Worm (Caenorhabditis elegans) whole organism, late embryonic: ENCODE measurements around the gene kcnl-3.

Source experiments
- C08G9.2 ChIP-seq: sonication (generic microtip); optimal IDR thresholded peaks from 2 replicates; lab custom pipeline; 2016; ENCODE audit warnings: mild to moderate bottlenecking, missing genetic modification characterization, moderate library complexity, missing compliant biosample characterization
- F13H6.1 ChIP-seq: sonication (generic microtip); optimal IDR thresholded peaks from 2 replicates; lab custom pipeline; 2016; ENCODE audit warnings: missing genetic modification characterization, missing compliant biosample characterization
- K02D7.2 ChIP-seq: sonication (generic microtip); optimal IDR thresholded peaks from 2 replicates; lab custom pipeline; 2017; ENCODE audit warnings: mild to moderate bottlenecking, missing genetic modification characterization, missing compliant biosample characterization
- T23F11.4 ChIP-seq: fragments of 200-800 bp; sonication (Bioruptor generic); optimal IDR thresholded peaks from 2 replicates; lab custom pipeline; 2018; ENCODE audit warnings: mild to moderate bottlenecking, missing genetic modification characterization, missing compliant biosample characterization
- Y22D7AL.16 ChIP-seq: sonication (generic microtip); optimal IDR thresholded peaks from 2 replicates; lab custom pipeline; 2016; ENCODE audit warnings: missing genetic modification characterization, missing compliant biosample characterization
- ceh-14 ChIP-seq: sonication (generic microtip); optimal IDR thresholded peaks from 2 replicates; lab custom pipeline; 2016; ENCODE audit warnings: missing genotype, missing genetic modification characterization, missing compliant biosample characterization
- ceh-18 ChIP-seq: sonication (generic microtip); optimal IDR thresholded peaks from 2 replicates; lab custom pipeline; 2016; ENCODE audit warnings: missing genetic modification characterization, missing compliant biosample characterization
- ceh-19 ChIP-seq: fragments of 200-800 bp; sonication (Bioruptor generic); optimal IDR thresholded peaks from 2 replicates; lab custom pipeline; 2018; ENCODE audit warnings: mild to moderate bottlenecking, missing genetic modification characterization, missing compliant biosample characterization
- ceh-24 ChIP-seq: sonication (generic microtip); optimal IDR thresholded peaks from 2 replicates; lab custom pipeline; 2016; ENCODE audit warnings: mild to moderate bottlenecking, missing genetic modification characterization, missing compliant biosample characterization
- ceh-30 ChIP-seq: fragments of 150-350 bp; optimal IDR thresholded peaks from 2 replicates; lab custom pipeline; 2014; ENCODE audit warnings: missing biosample characterization, missing genetic modification characterization
- ceh-31 ChIP-seq: sonication (generic microtip); optimal IDR thresholded peaks from 2 replicates; lab custom pipeline; 2016; ENCODE audit warnings: missing genetic modification characterization, missing compliant biosample characterization
- ceh-34 ChIP-seq: sonication (generic microtip); optimal IDR thresholded peaks from 2 replicates; lab custom pipeline; 2016; ENCODE audit warnings: mild to moderate bottlenecking, missing genetic modification characterization, missing compliant biosample characterization
- ceh-48 ChIP-seq: sonication (generic microtip); optimal IDR thresholded peaks from 2 replicates; lab custom pipeline; 2016; ENCODE audit warnings: missing genetic modification characterization, inconsistent platforms, missing compliant biosample characterization
- ceh-6 ChIP-seq: fragments of 200-800 bp; sonication (Bioruptor generic); optimal IDR thresholded peaks from 2 replicates; lab custom pipeline; 2018; ENCODE audit warnings: mild to moderate bottlenecking, missing genetic modification characterization, missing compliant biosample characterization
- ceh-9 ChIP-seq: sonication (generic microtip); optimal IDR thresholded peaks from 2 replicates; lab custom pipeline; 2016; ENCODE audit warnings: mild to moderate bottlenecking, missing genetic modification characterization, inconsistent platforms, missing compliant biosample characterization
- che-1 ChIP-seq: sonication (generic microtip); optimal IDR thresholded peaks from 2 replicates; lab custom pipeline; 2016; ENCODE audit warnings: mild to moderate bottlenecking, missing genetic modification characterization, missing compliant biosample characterization
- elt-2 ChIP-seq: sonication (generic microtip); optimal IDR thresholded peaks from 2 replicates; lab custom pipeline; 2016; ENCODE audit warnings: missing genetic modification reagents, missing genetic modification characterization, missing compliant biosample characterization
- fax-1 ChIP-seq: sonication (generic microtip); optimal IDR thresholded peaks from 2 replicates; lab custom pipeline; 2016; ENCODE audit warnings: missing genotype, missing genetic modification characterization, missing compliant biosample characterization
- fkh-10 ChIP-seq: fragments of 150-350 bp; optimal IDR thresholded peaks from 2 replicates; lab custom pipeline; 2014; ENCODE audit warnings: missing biosample characterization, missing genetic modification reagents, missing genetic modification characterization
- fkh-6 ChIP-seq: sonication (generic microtip); optimal IDR thresholded peaks from 2 replicates; lab custom pipeline; 2016; ENCODE audit warnings: missing genetic modification characterization, missing compliant biosample characterization
- hlh-13 ChIP-seq: fragments of 200-800 bp; sonication (Bioruptor generic); optimal IDR thresholded peaks from 2 replicates; lab custom pipeline; 2018; ENCODE audit warnings: mild to moderate bottlenecking, missing genetic modification characterization, missing compliant biosample characterization
- hlh-15 ChIP-seq: sonication (generic microtip); optimal IDR thresholded peaks from 2 replicates; lab custom pipeline; 2016; ENCODE audit warnings: missing genetic modification characterization, missing compliant biosample characterization
- hlh-30 ChIP-seq: sonication (generic microtip); optimal IDR thresholded peaks from 2 replicates; lab custom pipeline; 2017; ENCODE audit warnings: antibody characterized with exemption, missing genetic modification characterization, missing compliant biosample characterization; ENCODE audit not compliant: insufficient read depth
- hlh-6 ChIP-seq: sonication (generic microtip); optimal IDR thresholded peaks from 2 replicates; lab custom pipeline; 2016; ENCODE audit warnings: missing genotype, missing genetic modification characterization, missing compliant biosample characterization
- hlh-8 ChIP-seq: sonication (generic microtip); optimal IDR thresholded peaks from 2 replicates; lab custom pipeline; 2016; ENCODE audit warnings: missing genotype, missing genetic modification characterization, missing compliant biosample characterization
- lim-6 ChIP-seq: sonication (generic microtip); optimal IDR thresholded peaks from 2 replicates; lab custom pipeline; 2016; ENCODE audit warnings: missing genetic modification characterization, missing compliant biosample characterization
- nfya-1 ChIP-seq: sonication (generic microtip); optimal IDR thresholded peaks from 2 replicates; lab custom pipeline; 2017; ENCODE audit warnings: missing genetic modification characterization, mild to moderate bottlenecking, missing compliant biosample characterization, antibody characterized with exemption, moderate library complexity
- pag-3 ChIP-seq: sonication (generic microtip); optimal IDR thresholded peaks from 2 replicates; lab custom pipeline; 2016; ENCODE audit warnings: missing compliant biosample characterization, missing genetic modification characterization, borderline replicate concordance
- pha-2 ChIP-seq: sonication (generic microtip); optimal IDR thresholded peaks from 2 replicates; lab custom pipeline; 2017; ENCODE audit warnings: mild to moderate bottlenecking, missing genetic modification characterization, missing compliant biosample characterization
- pqm-1 ChIP-seq: sonication (generic microtip); optimal IDR thresholded peaks from 2 replicates; lab custom pipeline; 2016; ENCODE audit warnings: missing genetic modification characterization, missing compliant biosample characterization
- pros-1 ChIP-seq: fragments of 150-350 bp; optimal IDR thresholded peaks from 2 replicates; lab custom pipeline; 2014; ENCODE audit warnings: missing biosample characterization, missing genetic modification reagents, missing genetic modification characterization
- ref-2 ChIP-seq: sonication (generic microtip); optimal IDR thresholded peaks from 2 replicates; lab custom pipeline; 2016; ENCODE audit warnings: missing genetic modification characterization, missing compliant biosample characterization
- rnt-1 ChIP-seq: sonication (generic microtip); optimal IDR thresholded peaks from 2 replicates; lab custom pipeline; 2016; ENCODE audit warnings: missing genetic modification characterization, missing compliant biosample characterization
- sdc-2 ChIP-seq: sonication (generic microtip); optimal IDR thresholded peaks from 2 replicates; lab custom pipeline; 2016; ENCODE audit warnings: missing genotype, missing genetic modification characterization, missing compliant biosample characterization
- sox-4 ChIP-seq: sonication (generic microtip); optimal IDR thresholded peaks from 2 replicates; lab custom pipeline; 2017; ENCODE audit warnings: mild to moderate bottlenecking, missing genetic modification characterization, inconsistent platforms, missing compliant biosample characterization
- tbx-2 ChIP-seq: sonication (generic microtip); optimal IDR thresholded peaks from 2 replicates; lab custom pipeline; 2016; ENCODE audit warnings: missing genetic modification characterization, missing compliant biosample characterization
- ttx-3 ChIP-seq: sonication (generic microtip); optimal IDR thresholded peaks from 2 replicates; lab custom pipeline; 2016; ENCODE audit warnings: missing genetic modification reagents, missing genetic modification characterization, missing compliant biosample characterization
- unc-42 ChIP-seq: sonication (generic microtip); optimal IDR thresholded peaks from 2 replicates; lab custom pipeline; 2016; ENCODE audit warnings: missing genotype, missing genetic modification characterization, missing compliant biosample characterization
- unc-86 ChIP-seq: sonication (generic microtip); optimal IDR thresholded peaks from 2 replicates; lab custom pipeline; 2016; ENCODE audit warnings: missing genetic modification characterization, missing compliant biosample characterization
- zip-5 ChIP-seq: sonication (generic microtip); optimal IDR thresholded peaks from 2 replicates; lab custom pipeline; 2016; ENCODE audit warnings: missing genetic modification characterization, missing compliant biosample characterization
- ztf-16 ChIP-seq: sonication (generic microtip); optimal IDR thresholded peaks from 2 replicates; lab custom pipeline; 2017; ENCODE audit warnings: missing genetic modification characterization, missing compliant biosample characterization

The kcnl-3 gene

DNA sequence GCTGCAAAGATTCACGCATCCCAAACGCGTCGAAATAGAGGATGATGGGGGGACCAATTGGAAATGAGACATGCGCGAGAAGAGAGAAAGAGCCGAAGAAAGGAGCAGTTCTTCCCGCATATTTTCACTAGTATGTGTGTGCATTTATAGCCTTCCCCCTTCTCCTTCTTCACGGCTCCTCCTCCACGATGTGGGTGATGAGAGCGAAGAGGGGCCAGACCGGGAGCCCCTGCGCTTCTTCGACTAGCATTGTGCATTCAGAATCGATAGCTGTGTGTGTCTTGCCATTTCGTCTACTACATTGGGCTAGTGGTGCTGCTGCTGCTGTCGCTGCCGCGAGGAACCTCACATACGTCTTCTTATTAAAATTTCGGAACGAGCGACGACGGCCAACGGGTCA lies 18.4 kb upstream of the kcnl-3 start, which contains the start of gene jkk-1:
Gene jkk-1, plus strand, starts transcription at position 249 of the 400 bp plus-strand sequence.
- peak; percentile 59 for TF ChIP-seq nfya-1 (tag; lab: Kevin White, UChicago)
- peak; percentile 32 for TF ChIP-seq ceh-14 (tag; lab: Kevin White, UChicago)
- peak; percentile 46 for TF ChIP-seq ceh-34 (tag; lab: Kevin White, UChicago)
- no peak for TF ChIP-seq hlh-30 (tag; lab: Kevin White, UChicago)
- no peak for TF ChIP-seq hlh-6 (tag; lab: Kevin White, UChicago)
- peak; percentile 64 for TF ChIP-seq ceh-31
- TF ChIP-seq pha-2 (tag; lab: Kevin White, UChicago): no peak
- peak; percentile 82 for TF ChIP-seq ceh-48 (tag; lab: Kevin White, UChicago)
- no peak for TF ChIP-seq sox-4
- no peak for TF ChIP-seq hlh-15 (tag; lab: Kevin White, UChicago)
- TF ChIP-seq ref-2 (tag; lab: Kevin White, UChicago): no peak
- TF ChIP-seq fkh-6 (tag; lab: Kevin White, UChicago): no peak
- no peak for TF ChIP-seq fax-1
- TF ChIP-seq tbx-2: peak; percentile 30
- TF ChIP-seq ttx-3: no peak
- TF ChIP-seq ceh-9: no peak
- peak; percentile 71 for TF ChIP-seq unc-42 (tag; lab: Kevin White, UChicago)
- TF ChIP-seq unc-86 (tag; lab: Kevin White, UChicago): no peak
- no peak for TF ChIP-seq ceh-18 (tag; lab: Kevin White, UChicago)
- TF ChIP-seq che-1 (tag; lab: Kevin White, UChicago): no peak
- no peak for TF ChIP-seq Y22D7AL.16 (tag; lab: Kevin White, UChicago)
- no peak for TF ChIP-seq fkh-10
- TF ChIP-seq hlh-13 (GFP tag; lab: Kevin White, UChicago): no peak
- no peak for TF ChIP-seq ztf-16
- no peak for TF ChIP-seq pqm-1 (tag; lab: Kevin White, UChicago)
- TF ChIP-seq ceh-19: peak; percentile 44
- no peak for TF ChIP-seq zip-5
- peak; percentile 68 for TF ChIP-seq sdc-2
- TF ChIP-seq F13H6.1 (tag; lab: Kevin White, UChicago): no peak
- no peak for TF ChIP-seq ceh-24 (tag; lab: Kevin White, UChicago)
- TF ChIP-seq ceh-6 (GFP tag; lab: Kevin White, UChicago): peak; percentile 35
- TF ChIP-seq K02D7.2 (tag; lab: Kevin White, UChicago): no peak
- no peak for TF ChIP-seq C08G9.2 (tag; lab: Kevin White, UChicago)
- no peak for TF ChIP-seq elt-2 (tag; lab: Kevin White, UChicago)
- no peak for TF ChIP-seq pag-3
- TF ChIP-seq hlh-8 (tag; lab: Kevin White, UChicago): no peak
- TF ChIP-seq, all 69 proteins: peak for 10

DNA sequence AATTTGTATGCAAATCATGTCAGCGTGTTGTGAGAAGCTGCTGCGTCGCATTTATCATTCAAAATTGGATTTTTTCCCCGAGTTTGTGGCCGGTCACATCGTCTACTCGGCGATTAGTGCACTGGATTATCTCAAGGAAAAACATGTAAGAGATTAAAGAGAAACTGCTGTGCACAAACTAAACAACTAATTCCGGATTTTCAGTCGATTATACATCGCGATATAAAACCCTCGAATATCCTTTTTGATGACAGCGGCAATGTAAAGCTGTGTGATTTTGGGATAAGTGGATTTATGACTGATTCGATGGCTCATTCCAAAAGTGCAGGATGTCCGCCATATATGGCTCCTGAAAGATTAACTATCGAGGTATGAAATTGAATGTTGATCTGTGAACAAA lies 16.1 kb upstream of the kcnl-3 start:
- TF ChIP-seq elt-2 (tag; lab: Kevin White, UChicago) (no peak), sox-4 (no peak), hlh-8 (tag; lab: Kevin White, UChicago) (no peak), lim-6 (no peak), rnt-1 (tag; lab: Kevin White, UChicago) (no peak), ceh-14 (tag; lab: Kevin White, UChicago) (no peak), hlh-30 (tag; lab: Kevin White, UChicago) (no peak), tbx-2 (no peak), T23F11.4 (GFP tag; lab: Kevin White, UChicago) (no peak), ceh-30 (tag; lab: Kevin White, UChicago) (no peak), pros-1 (tag; lab: Kevin White, UChicago) (no peak)

DNA sequence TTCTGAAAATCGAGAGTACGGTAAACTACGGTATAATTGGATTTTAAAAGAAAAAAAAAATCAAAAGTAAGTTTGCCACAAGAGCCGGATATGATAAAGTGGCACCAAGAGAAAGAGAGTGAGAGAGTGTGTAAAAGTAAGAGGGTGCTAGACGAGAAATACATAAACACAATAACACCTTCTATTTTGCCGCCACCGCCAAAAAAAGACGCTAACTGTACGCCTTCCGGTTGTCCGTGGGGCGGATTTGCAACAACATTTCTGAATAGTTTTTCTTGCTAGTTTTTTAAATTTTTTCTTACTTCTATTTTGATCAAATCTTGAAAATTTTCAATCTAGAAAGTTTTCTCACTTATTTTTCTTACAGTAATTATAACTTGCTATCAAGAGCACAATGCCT lies 14.0 kb upstream of the kcnl-3 start, which contains the start of gene F35C8.8:
Gene F35C8.8, minus strand, starts transcription at position 2 of the 400 bp plus-strand sequence.
- no peak for TF ChIP-seq tbx-2
- TF ChIP-seq, all 69 proteins: peak for 0
